Fruit fly (Drosophila melanogaster): ENCODE results near the gene CG13725.

CG13725 gene

dm6 chr3L:17310509-17310908 lies 14.8 kb downstream of the CG13725 start (continued):
- TF ChIP-seq hkb (optimal IDR thresholded peaks at IDR 0.05) (no peak), hkb (GFP tag; IDR thresholded peaks at IDR 0.05) (peak; percentile 77), CG12299 (tag; optimal IDR thresholded peaks at IDR 0.05) (peak; percentile 25), sens-2 (GFP tag; IDR thresholded peaks at IDR 0.05) (no peak), CG11085 (GFP tag; IDR thresholded peaks at IDR 0.05) (peak; percentile 48; the same call in 1 of the 2 replicates), Dll (GFP tag; IDR thresholded peaks at IDR 0.05; ENCODE audit: partially characterized antibody) (no peak), Gug (GFP tag; IDR thresholded peaks at IDR 0.05) (0 out of 4 replicates have a peak, but pooled peaks have one; percentile 22), Hand (GFP tag; optimal IDR thresholded peaks at IDR 0.05) (peak; percentile 20), CG1529 (GFP tag; optimal IDR thresholded peaks at IDR 0.05) (no peak), CG2712 (tag; optimal IDR thresholded peaks at IDR 0.05) (peak; percentile 67), CG10462 (GFP tag; optimal IDR thresholded peaks at IDR 0.05) (no peak), NC2α (GFP tag; optimal IDR thresholded peaks at IDR 0.05) (no peak), CG2199 (GFP tag; IDR thresholded peaks at IDR 0.05) (no peak), CG31441 (GFP tag; IDR thresholded peaks at IDR 0.05) (peak; percentile 62), Atf3 (GFP tag; optimal IDR thresholded peaks at IDR 0.05) (no peak), Dbx (GFP tag; IDR thresholded peaks at IDR 0.05) (0 out of 3 replicates have a peak, but pooled peaks have one; percentile 50), sens (GFP tag) (no peak), da (GFP tag; optimal IDR thresholded peaks at IDR 0.05) (no peak), Dip2 (GFP tag; IDR thresholded peaks at IDR 0.05) (no peak), CG10959 (GFP tag; IDR thresholded peaks at IDR 0.05) (peak; percentile 34; the same call in 1 of the 2 replicates), Nf-YC (tag; optimal IDR thresholded peaks at IDR 0.05) (no peak), CG3995 (GFP tag; optimal IDR thresholded peaks at IDR 0.05) (no peak), Six4 (GFP tag; optimal IDR thresholded peaks at IDR 0.05) (no peak), Ssrp (tag; optimal IDR thresholded peaks at IDR 0.05) (no peak), CG13296 (GFP tag; optimal IDR thresholded peaks at IDR 0.05) (peak; percentile 46), cg (GFP tag; optimal IDR thresholded peaks at IDR 0.05) (no peak), B-H2 (GFP tag; optimal IDR thresholded peaks at IDR 0.05) (no peak), CG10565 (GFP tag; optimal IDR thresholded peaks at IDR 0.05) (no peak), Camta (GFP tag; optimal IDR thresholded peaks at IDR 0.05) (no peak), CG17328 (GFP tag; IDR thresholded peaks at IDR 0.05) (0 out of 2 replicates have a peak, but pooled peaks have one; percentile 45), Mes4 (GFP tag; optimal IDR thresholded peaks at IDR 0.05) (no peak), Fer2 (tag; optimal IDR thresholded peaks at IDR 0.05) (no peak), CG8089 (GFP tag; optimal IDR thresholded peaks at IDR 0.05) (no peak), Scr (GFP tag; IDR thresholded peaks at IDR 0.05; ENCODE audit: partially characterized antibody) (no peak), danr (GFP tag; IDR thresholded peaks at IDR 0.05) (no peak), Fer1 (GFP tag; optimal IDR thresholded peaks at IDR 0.05) (peak; percentile 82), Bdp1 (GFP tag; optimal IDR thresholded peaks at IDR 0.05) (no peak), CG13775 (GFP tag; optimal IDR thresholded peaks at IDR 0.05) (no peak), CG13894 (tag; optimal IDR thresholded peaks at IDR 0.05) (peak; percentile 60), jigr1 (GFP tag; IDR thresholded peaks at IDR 0.05) (no peak), ash1 (GFP tag; optimal IDR thresholded peaks at IDR 0.05) (no peak), CG33557 (GFP tag; optimal IDR thresholded peaks at IDR 0.05) (no peak), Sry-δ (GFP tag; optimal IDR thresholded peaks at IDR 0.05) (no peak), CG43689 (GFP tag; IDR thresholded peaks at IDR 0.05) (no peak), Doc3 (GFP tag; IDR thresholded peaks at IDR 0.05; ENCODE audit: partially characterized antibody) (no peak), CG1602 (GFP tag; optimal IDR thresholded peaks at IDR 0.05) (no peak), tap (tag; optimal IDR thresholded peaks at IDR 0.05) (peak; percentile 42), peb (GFP tag; IDR thresholded peaks at IDR 0.05) (no peak), onecut (GFP tag; IDR thresholded peaks at IDR 0.05) (peak; percentile 23; the same call in 1 of the 2 replicates), CG4617 (GFP tag; optimal IDR thresholded peaks at IDR 0.05; ENCODE audit: borderline replicate concordance) (no peak), CG14710 (tag; optimal IDR thresholded peaks at IDR 0.05) (no peak), Spps (tag; optimal IDR thresholded peaks at IDR 0.05) (no peak), h (optimal IDR thresholded peaks at IDR 0.05) (no peak)
